Fruit fly (Drosophila melanogaster): ENCODE data around the gene SP1029.

SP1029 gene

DNA sequence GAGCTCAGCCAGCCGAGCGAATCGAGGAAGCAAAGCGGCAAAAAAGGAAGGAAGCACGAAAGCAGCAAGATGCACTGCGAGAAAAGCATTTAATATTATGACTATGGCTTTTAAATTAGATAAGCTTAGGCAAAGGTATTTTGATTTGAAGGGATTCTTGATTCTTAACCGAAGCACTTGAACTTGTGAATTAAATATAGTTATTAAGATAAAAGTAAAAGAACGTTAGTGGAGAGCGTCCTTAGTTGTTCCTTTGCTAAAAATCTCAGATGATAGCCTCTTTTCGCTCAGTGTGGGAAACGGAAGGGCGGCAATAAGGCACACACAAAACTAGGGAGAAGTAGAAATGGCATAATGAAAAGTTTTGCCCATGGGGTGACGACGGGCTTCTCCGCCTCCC is 19.0 kb upstream of the SP1029 start (continued):
- TF ChIP-seq CG12219 (GFP tag; optimal IDR thresholded peaks at IDR 0.05) (no peak), CG8765 (GFP tag; IDR thresholded peaks at IDR 0.05) (peak; percentile 32; the same call in 1 of the 2 replicates), CG34422 (GFP tag; IDR thresholded peaks at IDR 0.05) (no peak), Hmx (GFP tag; optimal IDR thresholded peaks at IDR 0.05) (no peak), CG17361 (GFP tag; IDR thresholded peaks at IDR 0.05) (0 out of 3 replicates have a peak, but pooled peaks have one; percentile 12), CG6791 (GFP tag; IDR thresholded peaks at IDR 0.05; ENCODE audit: partially characterized antibody) (no peak), cg (GFP tag; optimal IDR thresholded peaks at IDR 0.05) (no peak), CG2712 (tag; optimal IDR thresholded peaks at IDR 0.05) (peak; percentile 39), dmrt11E (tag; optimal IDR thresholded peaks at IDR 0.05) (peak; percentile 54), CG2875 (GFP tag; optimal IDR thresholded peaks at IDR 0.05) (no peak), CG31441 (GFP tag; IDR thresholded peaks at IDR 0.05) (0 out of 2 replicates have a peak, but pooled peaks have one; percentile 15), Atf3 (GFP tag; optimal IDR thresholded peaks at IDR 0.05) (no peak), CG3065 (GFP tag; optimal IDR thresholded peaks at IDR 0.05) (no peak), hkb (optimal IDR thresholded peaks at IDR 0.05) (no peak), hkb (GFP tag; IDR thresholded peaks at IDR 0.05) (no peak), sens (GFP tag) (peak; percentile 75), grau (tag; optimal IDR thresholded peaks at IDR 0.05) (no peak), Awh (GFP tag; IDR thresholded peaks at IDR 0.05) (no peak), CG4854 (GFP tag; optimal IDR thresholded peaks at IDR 0.05) (no peak), Xrp1 (GFP tag; IDR thresholded peaks at IDR 0.05) (peak; percentile 40; the same call in 1 of the 2 replicates), repo (GFP tag; optimal IDR thresholded peaks at IDR 0.05) (no peak), CG10267 (tag; optimal IDR thresholded peaks at IDR 0.05) (no peak), CG7839 (tag; optimal IDR thresholded peaks at IDR 0.05) (peak; percentile 12), CG10979 (tag; optimal IDR thresholded peaks at IDR 0.05) (peak; percentile 50), bsh (GFP tag; optimal IDR thresholded peaks at IDR 0.05) (peak in 1 of 2 experiments; percentile 11), HLH4C (GFP tag; IDR thresholded peaks at IDR 0.05; ENCODE audit: partially characterized antibody) (no peak), Gsc (GFP tag; IDR thresholded peaks at IDR 0.05) (no peak), crp (GFP tag; optimal IDR thresholded peaks at IDR 0.05) (no peak), CG2199 (GFP tag; IDR thresholded peaks at IDR 0.05) (no peak), CG11560 (tag; IDR thresholded peaks at IDR 0.05) (no peak), cad (GFP tag; optimal IDR thresholded peaks at IDR 0.05) (no peak), bbx (GFP tag; IDR thresholded peaks at IDR 0.05; ENCODE audit: partially characterized antibody) (no peak), Rfx (GFP tag; IDR thresholded peaks at IDR 0.05) (no peak), CG33557 (GFP tag; optimal IDR thresholded peaks at IDR 0.05) (peak; percentile 6), CG7271 (tag; optimal IDR thresholded peaks at IDR 0.05) (no peak), lbe (GFP tag; optimal IDR thresholded peaks at IDR 0.05) (no peak), pzg (GFP tag; optimal IDR thresholded peaks at IDR 0.05) (no peak), CG3726 (GFP tag; IDR thresholded peaks at IDR 0.05) (no peak), D19A (tag; optimal IDR thresholded peaks at IDR 0.05) (no peak), fd102C (GFP tag; optimal IDR thresholded peaks at IDR 0.05) (no peak), CG4617 (GFP tag; optimal IDR thresholded peaks at IDR 0.05; ENCODE audit: borderline replicate concordance) (no peak), PHDP (tag; optimal IDR thresholded peaks at IDR 0.05) (no peak), CG17829 (tag; optimal IDR thresholded peaks at IDR 0.05) (peak; percentile 2), CG14710 (tag; optimal IDR thresholded peaks at IDR 0.05) (peak; percentile 32), CG15696 (tag; optimal IDR thresholded peaks at IDR 0.05) (peak; percentile 9), Lhr (GFP tag; optimal IDR thresholded peaks at IDR 0.05) (no peak), CG11504 (tag; optimal IDR thresholded peaks at IDR 0.05) (peak; percentile 18), CG15269 (tag; optimal IDR thresholded peaks at IDR 0.05) (no peak), CG4404 (GFP tag; IDR thresholded peaks at IDR 0.05) (no peak), prd (optimal IDR thresholded peaks at IDR 0.05) (no peak), prd (GFP tag; IDR thresholded peaks at IDR 0.05) (no peak)
